Worm (Caenorhabditis elegans) whole organism, L4 larva: ENCODE data around the gene aagr-2.

Experiments
- F10B5.3 ChIP-seq: sonication (generic microtip); optimal IDR thresholded peaks from 2 replicates; lab custom pipeline; 2016; ENCODE audit warnings: mild to moderate bottlenecking, missing genetic modification characterization, missing compliant biosample characterization
- F26F4.8 ChIP-seq: fragments of 200-800 bp; sonication (Bioruptor generic); conservative IDR thresholded peaks from 2 replicates; pipeline ENCODE4 v1.3.6; 2022; ENCODE audit warnings: missing genetic modification characterization, missing compliant biosample characterization
- F37D6.2 ChIP-seq: sonication (generic microtip); optimal IDR thresholded peaks from 2 replicates; lab custom pipeline; 2016; ENCODE audit warnings: mild to moderate bottlenecking, missing genetic modification characterization, missing compliant biosample characterization
- T20F7.1 ChIP-seq: fragments of 200-800 bp; sonication (Bioruptor generic); optimal IDR thresholded peaks from 2 replicates; lab custom pipeline; 2018; ENCODE audit warnings: mild to moderate bottlenecking, missing genetic modification characterization, missing compliant biosample characterization
- T26A8.4 ChIP-seq: fragments of 200-800 bp; sonication (Bioruptor generic); IDR thresholded peaks from 2 replicates; pipeline ENCODE4 v1.3.6; 2022; ENCODE audit warnings: missing genetic modification characterization, missing compliant biosample characterization
- Y48G9A.11 ChIP-seq: fragments of 200-800 bp; sonication (Bioruptor generic); IDR thresholded peaks from 2 replicates; pipeline ENCODE4 v1.3.6; 2022; ENCODE audit warnings: missing genetic modification reagents, missing genetic modification characterization, missing compliant biosample characterization
- Y5F2A.4 ChIP-seq: fragments of 200-800 bp; sonication (Bioruptor generic); optimal IDR thresholded peaks from 2 replicates; lab custom pipeline; 2018; ENCODE audit warnings: mild to moderate bottlenecking, missing genetic modification characterization, missing compliant biosample characterization
- Y75B8A.6 ChIP-seq: fragments of 200-800 bp; sonication (Bioruptor generic); IDR thresholded peaks from 2 replicates; pipeline ENCODE4 v1.3.6; 2022; ENCODE audit warnings: missing genetic modification reagents, missing genetic modification characterization, missing compliant biosample characterization
- ZK337.2 ChIP-seq: fragments of 200-800 bp; sonication (Bioruptor generic); IDR thresholded peaks from 2 replicates; pipeline ENCODE4 v1.3.6; 2022; ENCODE audit warnings: missing genetic modification reagents, missing genetic modification characterization, missing compliant biosample characterization
- ZK546.5 ChIP-seq, 2 experiments: sonication (generic microtip); optimal IDR thresholded peaks; 2 replicates each; lab custom pipeline; 2017; ENCODE audit warnings: missing biosample characterization in 2 of 2, missing genetic modification characterization in 2 of 2
- aha-1 ChIP-seq: fragments of 150-350 bp; peaks from one replicate; lab custom pipeline; 2014; ENCODE audit warnings: missing biosample characterization, missing genetic modification characterization
- arid-1 ChIP-seq: fragments of 200-800 bp; sonication (Bioruptor generic); conservative IDR thresholded peaks from 2 replicates; pipeline ENCODE4 v1.3.6; 2022; ENCODE audit warnings: missing genetic modification reagents, missing genetic modification characterization, missing compliant biosample characterization
- ceh-44 ChIP-seq: fragments of 200-800 bp; sonication (Bioruptor generic); IDR thresholded peaks from 2 replicates; pipeline ENCODE4 v1.3.6; 2022; ENCODE audit warnings: missing genetic modification reagents, missing genetic modification characterization, missing compliant biosample characterization
- ceh-82 ChIP-seq: sonication (generic microtip); optimal IDR thresholded peaks from 2 replicates; lab custom pipeline; 2017; ENCODE audit warnings: missing biosample characterization, missing genetic modification characterization
- ctbp-1 ChIP-seq: fragments of 200-800 bp; sonication (Bioruptor generic); IDR thresholded peaks from 2 replicates; pipeline ENCODE4 v1.3.6; 2022; ENCODE audit warnings: missing genetic modification reagents, missing genetic modification characterization, missing compliant biosample characterization
- daf-19 ChIP-seq: fragments of 200-800 bp; sonication (Bioruptor generic); conservative IDR thresholded peaks from 2 replicates; pipeline ENCODE4 v1.3.6; 2022; ENCODE audit warnings: missing genetic modification characterization, missing compliant biosample characterization
- daf-8 ChIP-seq: fragments of 200-800 bp; sonication (Bioruptor generic); IDR thresholded peaks from 2 replicates; pipeline ENCODE4 v1.3.6; 2022; ENCODE audit warnings: missing genetic modification characterization, missing compliant biosample characterization
- dmd-8 ChIP-seq: fragments of 200-800 bp; sonication (Bioruptor generic); IDR thresholded peaks from 2 replicates; pipeline ENCODE4 v1.3.6; 2022; ENCODE audit warnings: missing genetic modification characterization, missing compliant biosample characterization
- egl-43 ChIP-seq: fragments of 200-800 bp; sonication (Bioruptor generic); IDR thresholded peaks from 2 replicates; pipeline ENCODE4 v1.3.6; 2022; ENCODE audit warnings: missing genetic modification reagents, missing genetic modification characterization, missing compliant biosample characterization
- fos-1 ChIP-seq: fragments of 150-350 bp; optimal IDR thresholded peaks from 2 replicates; lab custom pipeline; 2014; ENCODE audit warnings: missing biosample characterization, missing genetic modification characterization
- gei-8 ChIP-seq: fragments of 200-800 bp; sonication (Bioruptor generic); optimal IDR thresholded peaks from 2 replicates; lab custom pipeline; 2018; ENCODE audit warnings: mild to moderate bottlenecking, missing genetic modification characterization, missing compliant biosample characterization
- lim-7 ChIP-seq: fragments of 200-800 bp; sonication (Bioruptor generic); IDR thresholded peaks from 2 replicates; pipeline ENCODE4 v1.3.6; 2022; ENCODE audit warnings: missing genetic modification characterization, missing compliant biosample characterization
- lin-15B ChIP-seq: fragments of 150-350 bp; sonication (generic microtip); optimal IDR thresholded peaks from 3 replicates; lab custom pipeline; 2014; ENCODE audit warnings: missing biosample characterization, missing genetic modification characterization
- lin-29 ChIP-seq: fragments of 200-800 bp; sonication (Bioruptor generic); IDR thresholded peaks from 2 replicates; pipeline ENCODE4 v1.3.6; 2022; ENCODE audit warnings: missing genetic modification reagents, missing genetic modification characterization, missing compliant biosample characterization
- lsy-2 ChIP-seq, 2 experiments: fragments of 150-350 bp in 1 of 2; sonication (generic microtip) in 1 of 2; optimal IDR thresholded peaks; 2 replicates each; lab custom pipeline; 2014 to 2017; ENCODE audit warnings: missing biosample characterization in 2 of 2, missing genetic modification characterization in 2 of 2
- madf-5 ChIP-seq, 2 experiments: fragments of 200-800 bp; sonication (Bioruptor generic); IDR thresholded peaks; 2 replicates each; pipeline ENCODE4 v1.3.6; 2022; ENCODE audit warnings: missing compliant biosample characterization in 2 of 2, missing genetic modification characterization in 2 of 2
- madf-9 ChIP-seq: fragments of 200-800 bp; sonication (Bioruptor generic); conservative IDR thresholded peaks from 2 replicates; pipeline ENCODE4 v1.3.6; 2022; ENCODE audit warnings: missing genetic modification reagents, missing genetic modification characterization, missing compliant biosample characterization
- mdl-1 ChIP-seq, 2 experiments: fragments of 150-350 bp in 1 of 2; sonication (generic microtip) in 1 of 2; optimal IDR thresholded peaks; 2 replicates each; lab custom pipeline; 2014 to 2017; ENCODE audit warnings: missing biosample characterization in 2 of 2, missing genetic modification characterization in 2 of 2
- nhr-28 ChIP-seq: fragments of 150-350 bp; optimal IDR thresholded peaks from 2 replicates; lab custom pipeline; 2014; ENCODE audit warnings: missing biosample characterization, missing genetic modification characterization
- pha-4 ChIP-seq, 2 experiments: fragments of 150-350 bp in 1 of 2; fragments of 200-800 bp in 1 of 2; sonication (Bioruptor generic) in 1 of 2; IDR thresholded peaks in 1 of 2; optimal IDR thresholded peaks in 1 of 2; 2 replicates each; pipeline versions ENCODE4 v1.3.6 to Lab custom; 2014 to 2022; ENCODE audit warnings: missing genetic modification characterization in 2 of 2, missing genetic modification reagents in 2 of 2, missing biosample characterization in 1 of 2, missing compliant biosample characterization in 1 of 2
- pqm-1 ChIP-seq: sonication (generic microtip); optimal IDR thresholded peaks from 2 replicates; lab custom pipeline; 2017; ENCODE audit warnings: missing biosample characterization, missing genetic modification characterization
- saeg-2 ChIP-seq: fragments of 200-800 bp; sonication (Bioruptor generic); IDR thresholded peaks from 2 replicates; pipeline ENCODE4 v1.3.6; 2022; ENCODE audit warnings: missing genetic modification reagents, missing genetic modification characterization, missing compliant biosample characterization
- set-16 ChIP-seq: fragments of 200-800 bp; sonication (Bioruptor generic); IDR thresholded peaks from 2 replicates; pipeline ENCODE4 v1.3.6; 2022; ENCODE audit warnings: missing genetic modification reagents, missing genetic modification characterization, missing compliant biosample characterization
- spr-3 ChIP-seq: fragments of 200-800 bp; sonication (Bioruptor generic); optimal IDR thresholded peaks from 2 replicates; lab custom pipeline; 2018; ENCODE audit warnings: mild to moderate bottlenecking, missing genetic modification characterization, missing compliant biosample characterization
- unc-130 ChIP-seq: sonication (generic microtip); optimal IDR thresholded peaks from 2 replicates; lab custom pipeline; 2016; ENCODE audit warnings: missing genetic modification reagents, missing genetic modification characterization, missing compliant biosample characterization
- unc-62 ChIP-seq, 3 experiments: fragments of 150-350 bp in 1 of 3; sonication (generic microtip); optimal IDR thresholded peaks in 2 of 3; peaks in 1 of 3; 1 replicate in 1 of 3; 2 replicates in 2 of 3; lab custom pipeline; 2014 to 2017; ENCODE audit warnings: missing biosample characterization in 3 of 3, missing genetic modification characterization in 3 of 3, missing genetic modification reagents in 3 of 3, missing genotype in 1 of 3
- vab-7 ChIP-seq: fragments of 200-800 bp; sonication (Bioruptor generic); IDR thresholded peaks from 2 replicates; pipeline ENCODE4 v1.3.6; 2022; ENCODE audit warnings: missing genetic modification reagents, missing genetic modification characterization, missing compliant biosample characterization
- zag-1 ChIP-seq: fragments of 150-350 bp; optimal IDR thresholded peaks from 2 replicates; lab custom pipeline; 2014; ENCODE audit warnings: missing biosample characterization, missing genetic modification characterization
- zfp-2 ChIP-seq: sonication (generic microtip); optimal IDR thresholded peaks from 2 replicates; lab custom pipeline; 2016; ENCODE audit warnings: mild to moderate bottlenecking, missing genetic modification characterization, missing compliant biosample characterization
- ztf-7 ChIP-seq: fragments of 150-350 bp; optimal IDR thresholded peaks from 2 replicates; lab custom pipeline; 2014; ENCODE audit warnings: missing biosample characterization, missing genetic modification characterization

The aagr-2 gene

DNA sequence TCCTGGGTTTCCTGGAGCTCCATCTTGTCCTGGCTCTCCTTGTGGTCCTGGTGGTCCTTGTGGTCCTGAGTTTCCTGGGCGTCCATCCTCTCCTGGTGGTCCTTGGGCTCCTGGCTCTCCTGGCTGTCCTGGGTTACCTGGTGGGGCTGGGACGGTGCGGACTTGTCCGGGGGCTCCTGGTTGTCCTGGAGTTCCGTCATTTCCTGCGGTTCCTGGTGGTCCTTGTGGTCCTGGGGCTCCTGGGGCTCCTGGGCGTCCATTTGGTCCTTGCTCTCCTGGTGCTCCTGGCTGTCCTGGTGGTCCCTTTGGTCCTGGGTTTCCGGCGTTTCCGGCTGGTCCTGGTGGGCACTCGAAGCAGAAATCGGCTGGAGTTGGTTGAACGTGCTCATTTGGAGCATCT lies 52.7 kb downstream of the aagr-2 start:
- TF ChIP-seq Y48G9A.11 = 0 out of 2 replicates have a peak, but pooled peaks have one; percentile 13
- 0 out of 4 replicates have a peak, but pooled peaks of 1 of the 2 experiments have one; percentile 49 for TF ChIP-seq madf-5 (GFP tag; IDR thresholded peaks at IDR 0.05; lab: Robert Waterston, UW)
- TF ChIP-seq F26F4.8 = 0 out of 2 replicates have a peak, but pooled peaks have one; percentile 24
- peak; percentile 98 for TF ChIP-seq set-16
- TF ChIP-seq T26A8.4 = 0 out of 2 replicates have a peak, but pooled peaks have one; percentile 17

DNA sequence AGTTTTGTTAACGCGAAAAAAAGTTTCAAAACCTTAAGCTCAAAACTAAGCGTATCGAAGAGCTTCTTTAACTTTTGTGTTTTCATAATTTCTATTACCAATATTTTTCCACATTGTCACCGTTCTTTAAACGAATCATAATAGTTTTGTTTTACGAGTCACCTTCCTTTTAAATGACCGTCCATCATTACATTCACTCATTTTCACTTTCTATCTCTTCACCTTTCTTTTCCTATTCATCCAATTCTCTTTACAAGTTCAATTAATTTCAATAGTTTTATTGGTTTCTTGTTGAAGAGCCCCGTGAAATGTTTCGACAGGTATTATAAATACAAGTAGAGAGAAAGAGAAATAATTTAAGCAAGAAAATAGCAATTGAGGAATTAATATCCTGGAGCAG lies 53.2 kb downstream of the aagr-2 start:
- TF ChIP-seq ZK546.5 (tag; optimal IDR thresholded peaks at IDR 0.05; lab: Kevin White, UChicago) (no peak), ztf-7 (tag; lab: Kevin White, UChicago) (no peak), ceh-82 (tag; lab: Kevin White, UChicago) (peak; percentile 20)

DNA sequence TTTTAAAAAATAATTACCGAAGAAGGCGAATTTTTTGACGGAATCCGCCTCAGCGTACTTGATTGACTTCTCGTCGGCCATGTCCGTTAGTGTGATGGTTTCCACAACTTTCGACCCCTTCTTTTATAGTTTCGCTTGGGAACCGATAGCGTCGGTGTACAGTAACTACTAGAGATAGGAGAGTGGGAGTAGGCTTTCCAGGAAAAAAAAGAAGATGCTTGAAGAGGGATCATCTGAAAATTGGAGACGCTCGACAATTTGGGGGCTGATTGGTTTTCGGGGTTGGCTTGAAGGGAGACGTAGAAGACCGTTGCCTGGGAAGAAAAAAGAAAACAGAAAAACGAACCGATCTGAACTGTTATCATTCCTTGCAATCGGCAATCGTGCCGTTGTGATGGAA lies 54.4 kb downstream of the aagr-2 start, which contains the start of gene col-20:
TSS of gene col-20 (minus strand) at position 101 of the 400 bp plus-strand sequence.
- TF ChIP-seq lin-29 (GFP tag; lab: Robert Waterston, UW) = no peak
- no peak for TF ChIP-seq gei-8 (GFP tag; lab: Kevin White, UChicago)
- no peak for TF ChIP-seq spr-3
- TF ChIP-seq Y75B8A.6 (GFP tag; lab: Robert Waterston, UW) = no peak
- TF ChIP-seq lsy-2 (tag; optimal IDR thresholded peaks at IDR 0.05; lab: Kevin White, UChicago) = no peak
- TF ChIP-seq lin-15B (tag; lab: Kevin White, UChicago) = no peak
- TF ChIP-seq T20F7.1 (GFP tag; lab: Kevin White, UChicago) = no peak
- no peak for TF ChIP-seq set-16
- no peak for TF ChIP-seq fos-1
- no peak for TF ChIP-seq madf-9 (GFP tag; lab: Robert Waterston, UW)
- no peak for TF ChIP-seq F37D6.2 (tag; lab: Kevin White, UChicago)
- TF ChIP-seq nhr-28 (tag; lab: Kevin White, UChicago) = no peak

DNA sequence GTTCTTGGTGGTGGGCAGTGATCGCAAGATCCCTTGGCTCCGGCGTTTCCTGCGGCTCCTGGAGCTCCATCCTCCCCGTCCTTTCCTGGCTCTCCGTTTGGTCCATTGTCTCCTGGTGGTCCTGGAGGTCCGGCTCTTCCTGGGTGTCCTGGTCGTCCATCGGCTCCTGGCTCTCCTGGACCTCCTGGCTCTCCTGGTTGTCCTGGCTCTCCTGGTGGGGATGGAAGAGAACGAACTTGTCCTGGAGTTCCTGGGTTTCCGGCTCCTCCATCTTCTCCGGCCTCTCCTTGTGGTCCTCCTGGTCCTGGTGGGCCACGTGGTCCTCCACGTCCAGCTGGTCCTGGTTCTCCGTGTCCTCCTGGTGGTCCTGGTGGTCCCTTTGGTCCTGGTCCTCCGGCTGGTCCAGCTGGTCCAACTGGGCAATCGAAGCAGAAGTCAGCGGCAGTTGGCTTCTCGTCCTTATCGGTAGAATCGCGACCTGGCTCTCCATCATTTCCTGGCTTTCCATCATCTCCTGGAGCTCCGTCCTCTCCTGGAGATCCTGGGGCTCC lies 55.2 kb downstream of the aagr-2 start:
- TF ChIP-seq aha-1 (tag; lab: Kevin White, UChicago) = peak; percentile 7
- no peak for TF ChIP-seq dmd-8 (GFP tag; lab: Robert Waterston, UW)
- TF ChIP-seq lin-29 (GFP tag; lab: Robert Waterston, UW) = no peak
- TF ChIP-seq ctbp-1 (GFP tag; lab: Robert Waterston, UW) = 0 out of 2 replicates have a peak, but pooled peaks have one; percentile 29
- TF ChIP-seq madf-9 (GFP tag; lab: Robert Waterston, UW) = peak; percentile 2; the same call in 1 of the 2 replicates
- 0 out of 2 replicates have a peak, but pooled peaks have one; percentile 33 for TF ChIP-seq egl-43 (GFP tag; lab: Robert Waterston, UW)
- no peak for TF ChIP-seq mdl-1 (tag; optimal IDR thresholded peaks at IDR 0.05; lab: Kevin White, UChicago)
- peak; percentile 98 for TF ChIP-seq set-16

DNA sequence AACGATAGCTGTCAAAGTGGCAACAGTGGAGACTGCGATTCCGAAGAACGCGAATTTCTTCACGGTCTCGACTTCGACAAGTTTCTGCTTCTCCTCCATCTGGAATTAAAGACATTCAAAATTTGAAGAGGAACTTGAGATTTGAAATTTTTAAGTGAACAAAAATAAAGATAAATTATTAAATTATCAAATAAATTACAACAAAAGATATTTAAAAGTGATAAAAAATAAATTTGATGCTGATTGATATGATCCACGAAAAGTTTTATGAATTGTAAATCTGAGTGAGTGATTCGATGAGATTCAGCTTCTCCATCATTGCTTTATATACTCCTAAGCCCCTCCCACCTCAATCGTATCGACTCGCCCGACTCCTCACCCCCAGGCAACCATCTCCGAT lies 57.6 kb downstream of the aagr-2 start, which contains the start of gene col-17:
TSS of gene col-17 (minus strand) at position 101 of the 400 bp plus-strand sequence.
- TF ChIP-seq vab-7 (GFP tag; lab: Robert Waterston, UW) (no peak), saeg-2 (GFP tag; lab: Robert Waterston, UW) (no peak), ztf-7 (tag; lab: Kevin White, UChicago) (no peak), lim-7 (GFP tag; lab: Robert Waterston, UW) (no peak), daf-19 (GFP tag; lab: Robert Waterston, UW) (no peak), F10B5.3 (tag; lab: Kevin White, UChicago) (no peak), unc-130 (GFP tag; lab: Kevin White, UChicago) (no peak), pqm-1 (no peak), nhr-28 (tag; lab: Kevin White, UChicago) (no peak), arid-1 (GFP tag; lab: Robert Waterston, UW) (no peak), zag-1 (tag; lab: Kevin White, UChicago) (no peak), pha-4 (GFP tag; IDR thresholded peaks at IDR 0.05; lab: Robert Waterston, UW) (no peak), pha-4 (tag; optimal IDR thresholded peaks at IDR 0.05; lab: Kevin White, UChicago) (no peak), aha-1 (tag; lab: Kevin White, UChicago) (no peak), Y5F2A.4 (GFP tag; lab: Kevin White, UChicago) (no peak), daf-8 (GFP tag; lab: Robert Waterston, UW) (no peak), ZK337.2 (no peak), F26F4.8 (no peak), ceh-44 (GFP tag; lab: Robert Waterston, UW) (no peak), unc-62 (GFP tag; optimal IDR thresholded peaks at IDR 0.05 in 1 of 2; lab: Kevin White, UChicago) (no peak), unc-62 (tag; optimal IDR thresholded peaks at IDR 0.05; lab: Kevin White, UChicago) (no peak), zfp-2 (tag; lab: Kevin White, UChicago) (no peak)
